Fruit fly (Drosophila melanogaster) whole organism, adult: Measurements from ENCODE around the gene Ino80.

Experiments used
- CG33017 ChIP-seq: fragments of 200-800 bp; sonication (Bioruptor generic); optimal IDR thresholded peaks from 2 replicates; lab custom pipeline; 2018; ENCODE audit warnings: missing biosample characterization, mild to moderate bottlenecking, missing genetic modification characterization, moderate library complexity
- CG7101 ChIP-seq: fragments of 200-800 bp; sonication (Bioruptor generic); optimal IDR thresholded peaks from 2 replicates; lab custom pipeline; 2018; ENCODE audit warnings: missing biosample characterization, mild to moderate bottlenecking, missing genetic modification characterization, moderate library complexity
- Crg-1 ChIP-seq: fragments of 200-800 bp; sonication (Bioruptor generic); optimal IDR thresholded peaks from 2 replicates; lab custom pipeline; 2016; ENCODE audit warnings: missing biosample characterization, missing genetic modification characterization
- Hr96 ChIP-seq: fragments of 200-800 bp; sonication (Bioruptor generic); optimal IDR thresholded peaks from 2 replicates; lab custom pipeline; 2016; ENCODE audit warnings: missing biosample characterization, missing genetic modification characterization
- bab1 ChIP-seq: fragments of 200-800 bp; sonication (Bioruptor generic); optimal IDR thresholded peaks from 3 replicates; lab custom pipeline; 2019; ENCODE audit warnings: missing biosample characterization, mild to moderate bottlenecking, missing genetic modification characterization, moderate library complexity
- pad ChIP-seq: fragments of 200-800 bp; sonication (Bioruptor generic); optimal IDR thresholded peaks from 3 replicates; lab custom pipeline; 2017; ENCODE audit warnings: missing biosample characterization, missing genetic modification characterization, mild to moderate bottlenecking, moderate library complexity, missing genetic modification reagents

dm6 chr3R:19389919-19390318 lies 13.0 kb downstream of the Ino80 start, which contains the start of gene CG18493:
- TF ChIP-seq CG7101 (tag; lab: Kevin White, UChicago), result no peak
- no peak for TF ChIP-seq Crg-1 (GFP tag; lab: Kevin White, UChicago)
- TF ChIP-seq CG33017 (tag; lab: Kevin White, UChicago), result no peak
- no peak for TF ChIP-seq bab1 (GFP tag; lab: Kevin White, UChicago)
- TF ChIP-seq pad (GFP tag; lab: Kevin White, UChicago), result no peak
- TF ChIP-seq Hr96, result no peak
